Fruit fly (Drosophila melanogaster): ENCODE results near the gene CG33658.

Gene CG33658

DNA sequence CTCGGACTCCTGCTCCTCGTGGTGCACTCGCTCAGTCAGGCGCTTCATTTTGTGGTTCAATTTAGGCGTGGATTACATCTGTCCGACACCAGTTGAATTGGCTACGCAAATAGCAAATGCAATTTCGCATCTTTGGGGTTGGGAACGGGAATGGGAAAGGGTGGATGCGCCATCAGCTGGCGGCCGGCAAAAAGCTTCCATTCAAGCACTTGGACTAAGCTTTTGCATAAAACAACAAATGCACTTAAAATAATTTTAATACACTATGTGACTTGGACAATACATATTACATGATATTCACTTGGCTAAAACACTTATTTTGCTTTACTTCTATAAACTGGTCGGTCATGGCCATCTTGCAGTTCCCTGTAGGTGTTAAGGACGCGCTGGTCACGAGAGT lies 15.2 kb upstream of the CG33658 start, which contains the start of gene HDAC11:
TSS of gene HDAC11 (minus strand) at position 101 of the 400 bp plus-strand sequence.
- no peak for TF ChIP-seq CG12605 (GFP tag; IDR thresholded peaks at IDR 0.05)
- TF ChIP-seq CG34367 (tag; optimal IDR thresholded peaks at IDR 0.05): no peak
- TF ChIP-seq Ets98B (GFP tag; IDR thresholded peaks at IDR 0.05): no peak
- TF ChIP-seq CG10348 (GFP tag; IDR thresholded peaks at IDR 0.05): no peak
- 0 out of 2 replicates have a peak, but pooled peaks have one; percentile 27 for TF ChIP-seq CG32121 (GFP tag; IDR thresholded peaks at IDR 0.05)
- no peak for TF ChIP-seq CG8159 (tag; optimal IDR thresholded peaks at IDR 0.05)
- no peak for TF ChIP-seq CG8301 (tag; optimal IDR thresholded peaks at IDR 0.05)
- no peak for TF ChIP-seq CG15710 (tag; optimal IDR thresholded peaks at IDR 0.05)

DNA sequence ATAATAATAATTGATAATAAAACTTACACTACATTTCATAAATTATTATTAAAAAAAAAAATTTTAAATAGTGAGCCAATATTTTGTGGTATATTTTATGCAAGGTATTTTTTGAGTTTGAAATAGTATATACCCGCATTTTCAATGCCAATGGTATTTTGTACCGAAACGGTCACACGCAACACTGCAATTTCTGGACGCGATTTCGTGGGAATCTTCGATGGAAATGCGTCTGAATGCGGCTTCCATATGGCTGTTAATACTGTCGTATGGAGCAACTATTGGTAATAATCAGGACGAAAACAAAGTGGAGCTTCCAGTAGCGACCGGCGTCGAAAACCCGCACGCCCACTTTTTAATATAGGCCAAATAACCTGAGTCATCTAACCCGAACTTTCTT lies 10.5 kb upstream of the CG33658 start, which contains the start of gene Nct:
TSS of gene Nct (plus strand) at position 173 of the 400 bp plus-strand sequence.
- TF ChIP-seq fd96Ca (GFP tag; IDR thresholded peaks at IDR 0.05) (no peak), rn (GFP tag; IDR thresholded peaks at IDR 0.05) (no peak), Ets98B (GFP tag; IDR thresholded peaks at IDR 0.05) (no peak), CG9948 (tag; optimal IDR thresholded peaks at IDR 0.05) (no peak), CG14655 (GFP tag; optimal IDR thresholded peaks at IDR 0.05) (no peak), gl (tag; optimal IDR thresholded peaks at IDR 0.05) (no peak), CG8301 (tag; optimal IDR thresholded peaks at IDR 0.05) (no peak), CG13204 (GFP tag; optimal IDR thresholded peaks at IDR 0.05) (no peak), CG12605 (GFP tag; IDR thresholded peaks at IDR 0.05) (no peak), Pif1A (GFP tag; optimal IDR thresholded peaks at IDR 0.05) (no peak), Pif1B (GFP tag; optimal IDR thresholded peaks at IDR 0.05) (no peak), CG8159 (tag; optimal IDR thresholded peaks at IDR 0.05) (no peak), CG10348 (GFP tag; IDR thresholded peaks at IDR 0.05) (no peak), D1 (tag; optimal IDR thresholded peaks at IDR 0.05) (no peak), EcR (GFP tag; optimal IDR thresholded peaks at IDR 0.05) (no peak), CG34367 (tag; optimal IDR thresholded peaks at IDR 0.05) (no peak)

DNA sequence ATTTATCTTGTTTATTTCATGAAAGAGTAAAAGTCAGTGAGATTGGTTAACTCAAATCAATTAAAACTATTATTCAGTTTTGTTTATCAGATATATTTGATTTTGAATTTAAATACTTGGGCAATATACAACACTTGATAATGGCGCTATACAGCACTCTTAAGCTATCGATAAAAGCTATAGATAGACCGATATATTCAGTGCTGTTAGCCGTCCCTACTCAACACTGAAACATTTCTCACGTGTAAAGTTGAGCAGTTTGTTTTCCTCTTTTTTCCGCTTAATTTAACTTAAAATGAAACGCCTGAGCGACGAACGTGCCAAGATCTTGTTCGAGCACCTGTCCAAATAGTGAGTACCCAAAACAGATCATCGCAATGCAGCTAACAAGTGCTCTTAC lies 9.5 kb upstream of the CG33658 start, which contains the start of gene CG7006:
TSS of gene CG7006 (plus strand) at position 208 of the 400 bp plus-strand sequence.
- TF ChIP-seq CG15710 (tag; optimal IDR thresholded peaks at IDR 0.05): no peak
- TF ChIP-seq CG10348 (GFP tag; IDR thresholded peaks at IDR 0.05): no peak
- peak; percentile 43; the same call in 1 of the 2 replicates for TF ChIP-seq Ets98B (GFP tag; IDR thresholded peaks at IDR 0.05)
- TF ChIP-seq Snoo (tag; optimal IDR thresholded peaks at IDR 0.05): peak; percentile 30
- no peak for TF ChIP-seq Pif1A (GFP tag; optimal IDR thresholded peaks at IDR 0.05)
- TF ChIP-seq CG13204 (GFP tag; optimal IDR thresholded peaks at IDR 0.05): no peak
- 0 out of 2 replicates have a peak, but pooled peaks have one; percentile 24 for TF ChIP-seq rn (GFP tag; IDR thresholded peaks at IDR 0.05)

DNA sequence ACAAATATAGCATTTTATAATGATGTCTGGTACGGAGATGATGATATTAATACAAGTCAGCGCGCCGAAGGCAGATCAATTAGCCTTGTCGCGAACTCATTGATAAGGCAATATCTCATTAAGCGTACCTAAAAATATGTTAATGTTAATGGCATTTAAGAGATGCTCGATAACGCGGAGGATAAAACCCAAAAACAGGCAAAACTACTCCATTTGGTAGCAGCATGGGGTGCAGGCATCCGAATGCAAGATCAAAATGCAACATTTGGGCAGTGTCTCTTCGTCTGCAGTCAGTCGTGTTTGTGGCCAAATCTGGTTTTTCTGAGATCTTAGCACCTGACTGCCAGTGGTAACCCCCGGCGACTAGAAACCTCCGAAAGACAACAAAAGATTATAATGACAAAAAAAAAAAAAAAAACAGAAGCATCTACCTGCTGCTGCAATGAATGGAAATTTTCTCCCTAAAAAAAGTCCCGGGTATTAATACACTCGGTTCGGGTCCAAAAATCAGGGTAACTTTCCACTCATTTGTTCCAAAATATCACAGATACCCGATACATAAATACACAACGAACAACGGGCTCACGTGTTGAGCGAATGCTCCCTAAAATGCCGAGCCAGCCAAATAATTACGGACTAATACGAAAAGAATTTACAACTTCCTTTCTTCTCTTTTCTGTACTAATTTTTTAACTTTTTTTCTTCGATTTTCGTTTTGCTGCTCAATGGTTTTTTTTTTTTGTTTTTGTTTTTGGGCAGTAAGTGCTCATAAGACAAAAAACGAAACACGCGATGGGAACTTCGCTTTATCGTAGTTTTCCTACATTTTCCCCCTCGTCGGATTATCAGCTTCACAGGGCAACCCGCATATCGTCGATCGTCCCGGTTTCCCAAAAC lies 5.2 kb upstream of the CG33658 start:
- TF ChIP-seq CG8301 (tag; optimal IDR thresholded peaks at IDR 0.05) (no peak), rn (GFP tag; IDR thresholded peaks at IDR 0.05) (no peak), EcR (GFP tag; optimal IDR thresholded peaks at IDR 0.05) (no peak), CG9948 (tag; optimal IDR thresholded peaks at IDR 0.05) (no peak), CG15710 (tag; optimal IDR thresholded peaks at IDR 0.05) (no peak), CG8159 (tag; optimal IDR thresholded peaks at IDR 0.05) (no peak), fd96Ca (GFP tag; IDR thresholded peaks at IDR 0.05) (no peak)

DNA sequence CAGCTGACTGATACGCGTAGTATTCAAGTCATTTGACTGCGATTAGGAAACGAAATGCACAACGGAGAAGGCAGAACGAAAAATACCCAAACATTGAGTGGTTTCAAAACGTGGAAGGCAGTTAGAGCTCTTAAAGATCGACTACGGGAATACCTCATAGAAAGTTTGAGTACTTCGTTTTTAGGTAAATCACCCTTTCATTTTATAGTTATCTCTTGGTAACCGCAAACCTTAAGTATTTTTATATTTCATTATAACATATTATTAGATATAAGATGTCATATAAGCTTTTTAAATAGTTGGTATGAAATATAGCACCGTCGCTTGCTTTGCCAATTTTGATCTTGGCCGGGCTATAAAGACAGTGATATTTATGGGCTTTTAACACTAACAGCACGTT lies 4.2 kb upstream of the CG33658 start:
- no peak for TF ChIP-seq CG14655 (GFP tag; optimal IDR thresholded peaks at IDR 0.05)
- no peak for TF ChIP-seq gl (tag; optimal IDR thresholded peaks at IDR 0.05)
- no peak for TF ChIP-seq CG15710 (tag; optimal IDR thresholded peaks at IDR 0.05)
- TF ChIP-seq CG12605 (GFP tag; IDR thresholded peaks at IDR 0.05): no peak
- no peak for TF ChIP-seq Ets98B (GFP tag; IDR thresholded peaks at IDR 0.05)
- no peak for TF ChIP-seq CG10348 (GFP tag; IDR thresholded peaks at IDR 0.05)
- no peak for TF ChIP-seq CG32121 (GFP tag; IDR thresholded peaks at IDR 0.05)

DNA sequence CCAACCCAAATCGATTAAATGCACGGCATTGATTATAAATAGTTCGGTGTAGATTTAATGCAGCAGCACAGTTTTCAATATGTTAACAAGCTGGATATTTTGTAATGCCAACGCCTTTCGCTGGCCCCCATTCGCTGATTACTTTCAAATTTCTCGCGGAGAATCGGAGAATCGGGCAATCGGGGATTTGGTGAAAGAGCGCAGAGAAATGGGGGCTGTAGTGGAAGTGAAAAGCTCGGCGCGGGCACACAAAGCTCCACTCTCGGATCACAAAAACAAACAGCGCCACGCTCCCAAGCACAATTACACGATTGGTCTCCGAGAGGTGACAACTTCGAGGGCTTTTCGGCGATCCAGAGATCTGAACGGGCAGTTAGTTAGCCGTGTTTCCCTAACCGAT lies 672 bp upstream of the CG33658 start, which contains the start of gene Esp:
TSS of gene Esp (plus strand) at position 301 of the 400 bp plus-strand sequence.
- no peak for TF ChIP-seq CG13204 (GFP tag; optimal IDR thresholded peaks at IDR 0.05)
- TF ChIP-seq D1 (tag; optimal IDR thresholded peaks at IDR 0.05): no peak
- no peak for TF ChIP-seq EcR (GFP tag; optimal IDR thresholded peaks at IDR 0.05)
- no peak for TF ChIP-seq fd96Ca (GFP tag; IDR thresholded peaks at IDR 0.05)
- no peak for TF ChIP-seq CG8301 (tag; optimal IDR thresholded peaks at IDR 0.05)

DNA sequence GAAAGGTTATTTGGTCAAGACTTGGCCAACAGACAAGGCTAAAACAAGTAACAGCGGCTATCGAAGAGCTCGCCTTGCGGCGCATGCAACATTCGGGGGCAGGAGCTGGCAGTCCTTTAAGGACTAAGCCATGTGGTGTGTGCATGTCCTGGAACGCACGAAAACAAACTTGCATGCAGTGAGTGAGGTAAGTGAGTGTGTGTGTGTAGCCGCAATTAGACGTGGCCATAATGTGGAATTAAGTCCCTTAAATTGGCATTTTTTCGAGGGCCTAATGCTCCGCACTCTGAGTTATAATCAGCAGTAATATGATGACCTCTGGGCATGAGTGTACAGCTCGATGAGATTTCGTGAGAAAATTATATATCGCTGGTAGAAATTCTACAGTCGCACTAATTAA lies 7.3 kb downstream of the CG33658 start, which contains the start of gene sosie:
TSS of gene sosie (plus strand) at position 301 of the 400 bp plus-strand sequence.
- TF ChIP-seq rn (GFP tag; IDR thresholded peaks at IDR 0.05): 0 out of 2 replicates have a peak, but pooled peaks have one; percentile 13
- TF ChIP-seq CG34367 (tag; optimal IDR thresholded peaks at IDR 0.05): no peak

All from whole organism, pupa.